Worm (Caenorhabditis elegans): ENCODE results near the gene Y39B6A.34.
A peak's percentile ranks its signal among the peaks of the same experiment; 100 is the strongest.

Y39B6A.34 gene

DNA sequence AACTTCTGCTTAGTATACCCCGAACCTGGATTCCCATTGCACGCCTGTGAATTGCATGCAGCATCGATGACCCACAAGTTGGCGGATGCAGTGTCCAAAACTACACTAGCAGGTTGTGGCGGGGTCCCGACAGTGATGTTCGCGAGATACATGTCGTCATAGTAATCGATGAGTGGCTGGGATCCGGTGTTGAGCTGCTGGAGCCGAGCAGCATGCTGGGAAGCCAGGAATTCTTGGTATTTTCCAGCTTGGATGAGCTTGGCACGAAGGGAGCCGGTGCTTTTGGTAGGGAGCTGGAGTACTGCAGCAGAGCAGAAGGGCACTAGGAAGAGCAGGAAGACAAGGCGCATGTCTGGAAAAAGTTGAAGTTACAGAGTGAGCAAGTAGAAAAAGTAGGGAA is 41.4 kb downstream of the Y39B6A.34 start, which contains the start of gene asp-16:
Gene asp-16, minus strand, starts transcription at position 350 of the 400 bp plus-strand sequence.
- TF ChIP-seq klf-2 (GFP tag; conservative IDR thresholded peaks at IDR 0.05) = no peak
- no peak for TF ChIP-seq flt-1 (GFP tag; IDR thresholded peaks at IDR 0.05)
- TF ChIP-seq tab-1 (GFP tag; IDR thresholded peaks at IDR 0.05) = 0 out of 2 replicates have a peak, but pooled peaks have one; percentile 20
- TF ChIP-seq med-1 (GFP tag; optimal IDR thresholded peaks at IDR 0.05; ENCODE audit: insufficient read depth) = no peak
- no peak for TF ChIP-seq ztf-29 (GFP tag; IDR thresholded peaks at IDR 0.05)
- TF ChIP-seq ref-1 (GFP tag; conservative IDR thresholded peaks at IDR 0.05) = no peak
- no peak for TF ChIP-seq ztf-23 (GFP tag; IDR thresholded peaks at IDR 0.05)
- no peak for TF ChIP-seq T22C8.4 (GFP tag; IDR thresholded peaks at IDR 0.05)

DNA sequence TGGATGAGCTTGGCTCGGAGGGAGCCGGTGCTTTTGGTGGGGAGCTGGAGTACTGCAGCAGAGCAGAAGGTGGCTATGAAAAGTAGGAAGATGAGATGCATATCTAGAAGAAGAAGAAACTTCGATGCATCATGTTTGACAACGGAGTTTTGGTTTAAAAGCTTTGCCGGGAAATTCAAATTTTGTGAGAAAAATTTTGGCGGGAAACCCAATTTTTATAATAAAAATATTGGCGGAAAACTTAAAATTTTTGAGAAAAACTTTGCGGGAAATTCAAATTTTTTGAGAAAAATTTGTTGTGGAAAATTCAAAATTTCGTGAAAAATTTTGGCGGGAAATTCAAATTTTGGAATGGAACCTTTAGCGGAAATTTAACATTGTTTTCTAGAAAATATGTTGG is 43.9 kb downstream of the Y39B6A.34 start, which contains the start of gene asp-15:
Gene asp-15, minus strand, starts transcription at position 101 of the 400 bp plus-strand sequence.
- TF ChIP-seq klf-2 (GFP tag; conservative IDR thresholded peaks at IDR 0.05) (no peak), med-1 (GFP tag; optimal IDR thresholded peaks at IDR 0.05; ENCODE audit: insufficient read depth) (no peak), ztf-23 (GFP tag; IDR thresholded peaks at IDR 0.05) (no peak), ref-1 (GFP tag; conservative IDR thresholded peaks at IDR 0.05) (no peak)

DNA sequence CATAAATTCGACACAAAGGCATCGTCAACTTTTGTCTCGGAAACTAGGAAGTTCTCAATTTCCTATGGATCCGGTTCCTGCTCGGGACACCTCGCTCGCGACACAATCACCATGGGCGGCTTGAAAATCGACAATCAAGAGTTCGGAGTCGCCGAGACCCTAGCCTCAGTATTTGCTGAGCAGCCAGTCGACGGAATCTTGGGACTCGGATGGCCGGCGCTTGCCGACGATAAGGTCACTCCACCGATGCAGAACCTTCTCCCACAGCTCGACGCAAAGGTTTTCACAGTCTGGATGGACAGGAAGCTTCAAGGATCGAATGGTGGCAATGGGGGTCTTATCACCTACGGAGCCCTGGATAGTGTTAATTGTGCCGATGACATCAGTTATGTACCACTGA is 46.6 kb downstream of the Y39B6A.34 start:
- TF ChIP-seq ref-1 (GFP tag; conservative IDR thresholded peaks at IDR 0.05) (no peak), T22C8.4 (GFP tag; IDR thresholded peaks at IDR 0.05) (no peak), klf-2 (GFP tag; conservative IDR thresholded peaks at IDR 0.05) (no peak), med-1 (GFP tag; optimal IDR thresholded peaks at IDR 0.05; ENCODE audit: insufficient read depth) (no peak), cog-1 (tag; optimal IDR thresholded peaks at IDR 0.05) (no peak), ztf-23 (GFP tag; IDR thresholded peaks at IDR 0.05) (no peak), tab-1 (GFP tag; IDR thresholded peaks at IDR 0.05) (no peak), ztf-29 (GFP tag; IDR thresholded peaks at IDR 0.05) (no peak), flt-1 (GFP tag; IDR thresholded peaks at IDR 0.05) (no peak)

- no peak for TF ChIP-seq ref-1 (GFP tag; conservative IDR thresholded peaks at IDR 0.05)
- 0 out of 2 replicates have a peak, but pooled peaks have one; percentile 18 for TF ChIP-seq tab-1 (GFP tag; IDR thresholded peaks at IDR 0.05)
These were observed 48.6 kb downstream of the Y39B6A.34 start for ce11 chrV:19049140-19050092.

DNA sequence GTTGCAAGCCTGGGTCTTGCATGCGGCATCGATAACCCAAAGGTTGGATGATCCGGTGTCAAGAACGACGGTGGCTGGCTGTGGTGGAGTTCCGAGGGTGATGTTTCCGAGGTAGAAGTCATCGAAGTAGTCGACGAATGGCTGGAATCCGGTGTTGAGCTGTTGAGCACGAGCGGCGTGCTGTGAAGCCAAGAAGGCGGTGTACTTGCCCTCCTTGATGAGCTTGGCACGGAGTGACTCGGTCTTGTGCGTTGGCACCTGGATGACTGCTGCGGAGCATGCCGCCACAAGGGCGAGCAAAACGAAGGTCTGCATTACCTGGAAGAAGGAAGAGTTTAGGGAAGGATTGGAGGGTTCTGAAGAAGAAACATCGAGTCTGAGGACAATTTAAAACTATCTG is 49.6 kb downstream of the Y39B6A.34 start, which contains the start of gene asp-1:
Gene asp-1, minus strand, starts transcription at position 315 of the 400 bp plus-strand sequence.
- no peak for TF ChIP-seq ztf-29 (GFP tag; IDR thresholded peaks at IDR 0.05)
- TF ChIP-seq med-1 (GFP tag; optimal IDR thresholded peaks at IDR 0.05; ENCODE audit: insufficient read depth) = no peak
- TF ChIP-seq flt-1 (GFP tag; IDR thresholded peaks at IDR 0.05) = no peak
- TF ChIP-seq ref-1 (GFP tag; conservative IDR thresholded peaks at IDR 0.05) = no peak
- no peak for TF ChIP-seq klf-2 (GFP tag; conservative IDR thresholded peaks at IDR 0.05)
- TF ChIP-seq ztf-23 (GFP tag; IDR thresholded peaks at IDR 0.05) = no peak
- no peak for TF ChIP-seq cog-1 (tag; optimal IDR thresholded peaks at IDR 0.05)
- TF ChIP-seq tab-1 (GFP tag; IDR thresholded peaks at IDR 0.05) = no peak
- no peak for TF ChIP-seq T22C8.4 (GFP tag; IDR thresholded peaks at IDR 0.05)

ce11 chrV:19050888-19051287 is 50.1 kb downstream of the Y39B6A.34 start:
- no peak for TF ChIP-seq klf-2 (GFP tag; conservative IDR thresholded peaks at IDR 0.05)
- no peak for TF ChIP-seq cog-1 (tag; optimal IDR thresholded peaks at IDR 0.05)
- TF ChIP-seq flt-1 (GFP tag; IDR thresholded peaks at IDR 0.05) = no peak
- no peak for TF ChIP-seq ztf-29 (GFP tag; IDR thresholded peaks at IDR 0.05)
- TF ChIP-seq med-1 (GFP tag; optimal IDR thresholded peaks at IDR 0.05; ENCODE audit: insufficient read depth) = no peak
- no peak for TF ChIP-seq tab-1 (GFP tag; IDR thresholded peaks at IDR 0.05)
- no peak for TF ChIP-seq ref-1 (GFP tag; conservative IDR thresholded peaks at IDR 0.05)
- no peak for TF ChIP-seq ztf-23 (GFP tag; IDR thresholded peaks at IDR 0.05)
- TF ChIP-seq T22C8.4 (GFP tag; IDR thresholded peaks at IDR 0.05) = no peak

DNA sequence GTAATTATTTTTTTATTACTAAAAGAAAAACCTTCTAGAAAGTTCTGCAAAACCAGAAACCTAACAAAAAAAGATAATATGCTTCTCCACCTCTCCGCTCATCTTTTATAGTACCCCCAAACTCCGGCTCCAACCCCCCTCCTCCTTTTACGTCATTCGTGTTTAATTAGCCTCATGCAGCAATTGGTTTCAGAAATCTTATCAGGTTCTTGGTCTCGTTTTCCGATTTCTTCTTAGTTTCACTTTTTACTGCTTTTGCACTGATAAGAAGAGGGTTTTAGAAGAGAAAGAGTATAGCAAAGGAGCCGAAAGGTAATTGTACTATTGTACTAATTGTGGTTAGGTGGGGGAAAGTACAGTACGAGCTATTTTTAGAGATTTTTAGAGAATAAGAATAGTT is 50.6 kb downstream of the Y39B6A.34 start:
- TF ChIP-seq med-1 (GFP tag; optimal IDR thresholded peaks at IDR 0.05; ENCODE audit: insufficient read depth) = no peak
- TF ChIP-seq ztf-23 (GFP tag; IDR thresholded peaks at IDR 0.05) = no peak
- no peak for TF ChIP-seq klf-2 (GFP tag; conservative IDR thresholded peaks at IDR 0.05)
- no peak for TF ChIP-seq cog-1 (tag; optimal IDR thresholded peaks at IDR 0.05)
- no peak for TF ChIP-seq ref-1 (GFP tag; conservative IDR thresholded peaks at IDR 0.05)
- no peak for TF ChIP-seq T22C8.4 (GFP tag; IDR thresholded peaks at IDR 0.05)
